Worm (Caenorhabditis elegans) whole organism, midembryonic: Measurements from ENCODE around the gene col-149.

Source experiments
- T22C8.4 ChIP-seq: fragments of 200-800 bp; sonication (Bioruptor generic); IDR thresholded peaks from 2 replicates; pipeline ENCODE4 v1.3.6; 2022; ENCODE audit warnings: missing genetic modification characterization, missing compliant biosample characterization
- cog-1 ChIP-seq: sonication (generic microtip); optimal IDR thresholded peaks from 2 replicates; lab custom pipeline; 2016; ENCODE audit warnings: missing genetic modification characterization, missing compliant biosample characterization
- flt-1 ChIP-seq: fragments of 200-800 bp; sonication (Bioruptor generic); IDR thresholded peaks from 2 replicates; pipeline ENCODE4 v1.3.6; 2022; ENCODE audit warnings: missing genetic modification characterization, missing compliant biosample characterization
- klf-2 ChIP-seq: fragments of 200-800 bp; sonication (Bioruptor generic); conservative IDR thresholded peaks from 2 replicates; pipeline ENCODE4 v1.3.6; 2022; ENCODE audit warnings: missing genetic modification reagents, missing genetic modification characterization, missing compliant biosample characterization
- med-1 ChIP-seq: sonication (generic microtip); optimal IDR thresholded peaks from 2 replicates; lab custom pipeline; 2017; ENCODE audit warnings: missing genetic modification characterization, mild to moderate bottlenecking, missing compliant biosample characterization, antibody characterized with exemption, missing genetic modification reagents; ENCODE audit not compliant: insufficient read depth
- ref-1 ChIP-seq: fragments of 200-800 bp; sonication (Bioruptor generic); conservative IDR thresholded peaks from 2 replicates; pipeline ENCODE4 v1.3.6; 2022; ENCODE audit warnings: missing genetic modification reagents, missing genetic modification characterization, missing compliant biosample characterization
- tab-1 ChIP-seq: fragments of 200-800 bp; sonication (Bioruptor generic); IDR thresholded peaks from 2 replicates; pipeline ENCODE4 v1.3.6; 2022; ENCODE audit warnings: missing genetic modification characterization, missing compliant biosample characterization
- ztf-23 ChIP-seq: fragments of 200-800 bp; sonication (Bioruptor generic); IDR thresholded peaks from 2 replicates; pipeline ENCODE4 v1.3.6; 2022; ENCODE audit warnings: missing genetic modification reagents, missing genetic modification characterization, missing compliant biosample characterization
- ztf-29 ChIP-seq: fragments of 200-800 bp; sonication (Bioruptor generic); IDR thresholded peaks from 2 replicates; pipeline ENCODE4 v1.3.6; 2022; ENCODE audit warnings: missing genetic modification reagents, missing genetic modification characterization, missing compliant biosample characterization

col-149 gene

DNA sequence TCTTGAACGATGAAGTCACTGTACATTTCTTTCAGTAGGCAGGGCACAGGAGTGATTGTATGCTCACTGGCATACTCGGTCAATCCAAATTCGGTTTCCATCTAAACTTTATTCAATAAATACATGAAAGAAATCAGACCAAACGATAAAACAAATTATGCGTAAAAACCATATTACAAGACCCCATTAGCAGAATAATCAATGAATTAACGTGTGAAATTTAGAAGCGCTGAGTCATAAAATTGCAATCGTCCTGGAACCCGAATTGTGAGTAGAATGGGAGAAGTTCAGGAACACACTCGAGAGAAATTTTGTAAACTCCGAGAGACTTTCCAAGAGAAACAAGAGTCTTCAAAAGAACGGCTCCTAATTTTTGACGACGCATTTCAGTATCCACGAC is 26.8 kb upstream of the col-149 start, which contains the start of gene B0024.11:
TSS of gene B0024.11 (minus strand) at position 101 of the 400 bp plus-strand sequence.
- TF ChIP-seq T22C8.4 (GFP tag; lab: Robert Waterston, UW) (no peak), med-1 (GFP tag; lab: Kevin White, UChicago) (no peak), flt-1 (GFP tag; lab: Robert Waterston, UW) (no peak), klf-2 (no peak), cog-1 (no peak), ztf-29 (GFP tag; lab: Robert Waterston, UW) (no peak), tab-1 (GFP tag; lab: Robert Waterston, UW) (no peak), ref-1 (GFP tag; lab: Robert Waterston, UW) (no peak)

- no peak for TF ChIP-seq ztf-29 (GFP tag; lab: Robert Waterston, UW)
- TF ChIP-seq ref-1 (GFP tag; lab: Robert Waterston, UW) = no peak
- no peak for TF ChIP-seq klf-2
- TF ChIP-seq cog-1 = no peak
- no peak for TF ChIP-seq T22C8.4 (GFP tag; lab: Robert Waterston, UW)
- no peak for TF ChIP-seq flt-1 (GFP tag; lab: Robert Waterston, UW)
- no peak for TF ChIP-seq ztf-23 (GFP tag; lab: Robert Waterston, UW)
Measured at ce11 chrV:10317294-10317693, 24.6 kb upstream of the col-149 start, which contains the start of gene asps-1. Gene asps-1, minus strand, starts transcription at chrV:10317394.

DNA sequence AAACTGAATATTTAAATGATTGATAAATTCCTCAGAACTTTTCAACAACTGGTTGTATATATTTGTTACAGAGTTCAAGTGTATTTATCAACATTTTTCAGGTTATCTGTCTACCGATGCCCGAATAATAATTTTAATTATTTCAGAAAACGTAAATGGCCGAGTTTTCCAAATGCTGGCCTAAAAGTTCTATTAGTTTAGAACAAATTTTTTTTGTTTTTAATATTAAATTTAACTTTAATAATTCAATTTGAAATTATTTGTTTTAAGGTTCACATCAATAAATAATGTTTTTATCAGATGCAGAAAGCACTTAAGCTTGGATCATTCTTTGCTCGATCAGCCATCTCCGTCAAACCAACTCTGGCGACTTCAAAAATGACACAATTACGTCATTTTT is 21.7 kb upstream of the col-149 start, which contains the start of gene trx-2:
TSS of gene trx-2 (plus strand) at position 301 of the 400 bp plus-strand sequence.
- TF ChIP-seq med-1 (GFP tag; lab: Kevin White, UChicago) (no peak), cog-1 (no peak), ztf-23 (GFP tag; lab: Robert Waterston, UW) (no peak), tab-1 (GFP tag; lab: Robert Waterston, UW) (no peak), T22C8.4 (GFP tag; lab: Robert Waterston, UW) (no peak), ref-1 (GFP tag; lab: Robert Waterston, UW) (no peak), ztf-29 (GFP tag; lab: Robert Waterston, UW) (no peak), flt-1 (GFP tag; lab: Robert Waterston, UW) (no peak), klf-2 (no peak)

DNA sequence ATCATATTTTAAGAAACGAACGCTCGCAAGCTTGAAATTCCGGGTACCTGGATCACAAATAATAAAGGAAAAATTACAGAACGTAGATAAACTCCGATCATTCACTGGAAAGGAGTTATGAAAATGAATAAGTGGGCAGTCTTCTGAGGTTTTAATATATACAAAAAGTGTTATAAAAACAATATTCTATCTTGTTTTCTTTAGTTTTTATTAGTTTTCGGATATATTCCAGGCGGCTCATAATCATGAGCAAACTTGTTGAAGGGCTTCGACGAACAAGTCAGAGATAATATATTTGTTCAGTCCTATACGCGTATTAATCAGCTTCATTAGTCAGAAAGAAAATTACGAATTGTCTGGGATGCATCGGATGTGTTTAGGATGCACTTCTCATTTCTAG is 21.3 kb upstream of the col-149 start, which contains the start of gene gcy-6:
TSS of gene gcy-6 (minus strand) at position 101 of the 400 bp plus-strand sequence.
- TF ChIP-seq klf-2 = no peak

ce11 chrV:10307283-10307682 is 14.6 kb upstream of the col-149 start, which contains the start of gene che-12:
Gene che-12, minus strand, starts transcription at chrV:10307383.
- TF ChIP-seq klf-2 = no peak
- no peak for TF ChIP-seq ztf-23 (GFP tag; lab: Robert Waterston, UW)
- no peak for TF ChIP-seq ztf-29 (GFP tag; lab: Robert Waterston, UW)
- TF ChIP-seq flt-1 (GFP tag; lab: Robert Waterston, UW) = no peak

DNA sequence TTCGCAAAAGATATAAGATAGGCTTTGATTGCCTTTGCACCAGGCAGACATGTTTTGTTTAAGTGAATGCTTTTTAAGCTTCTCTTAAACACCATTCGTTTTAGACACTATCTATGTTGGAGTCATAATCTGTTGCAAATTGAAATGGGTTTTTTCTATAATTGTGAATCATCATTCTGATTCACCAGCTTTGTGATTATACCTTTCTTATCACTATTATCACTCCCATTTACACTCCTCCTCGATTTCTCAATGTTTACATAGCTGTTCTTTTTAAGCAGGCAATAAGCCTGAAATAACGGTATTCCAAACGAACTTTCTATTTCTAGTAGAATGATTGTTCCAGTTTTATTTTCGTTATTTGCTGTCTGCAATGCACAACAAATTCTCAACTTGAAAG is 4.4 kb upstream of the col-149 start, which contains the start of gene B0024.4:
TSS of gene B0024.4 (plus strand) at position 301 of the 400 bp plus-strand sequence.
- TF ChIP-seq med-1 (GFP tag; lab: Kevin White, UChicago) (no peak), ztf-29 (GFP tag; lab: Robert Waterston, UW) (no peak), cog-1 (no peak), klf-2 (no peak), T22C8.4 (GFP tag; lab: Robert Waterston, UW) (no peak), ztf-23 (GFP tag; lab: Robert Waterston, UW) (no peak), tab-1 (GFP tag; lab: Robert Waterston, UW) (no peak), flt-1 (GFP tag; lab: Robert Waterston, UW) (no peak), ref-1 (GFP tag; lab: Robert Waterston, UW) (no peak)

DNA sequence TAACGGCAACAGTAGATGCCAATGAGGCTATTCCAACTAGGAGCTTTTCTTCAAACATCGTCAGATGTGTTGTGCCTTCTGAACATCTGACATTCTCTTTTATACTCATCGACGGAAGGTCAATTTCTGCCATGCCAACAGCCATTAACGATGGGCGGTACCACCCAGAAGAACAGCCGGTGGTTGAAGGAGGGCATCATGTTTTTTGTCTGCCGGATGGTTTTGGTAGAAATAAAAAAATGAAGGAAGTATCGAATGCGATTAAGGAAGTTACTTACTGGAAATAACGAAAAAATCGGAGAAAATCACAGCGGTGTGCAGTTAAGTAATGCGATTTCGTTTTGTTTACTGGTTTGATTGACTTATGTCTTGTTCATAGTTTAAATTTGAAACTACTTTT is 1.9 kb upstream of the col-149 start, which contains the start of gene col-150:
TSS of gene col-150 (minus strand) at position 101 of the 400 bp plus-strand sequence.
- TF ChIP-seq flt-1 (GFP tag; lab: Robert Waterston, UW) (no peak), T22C8.4 (GFP tag; lab: Robert Waterston, UW) (no peak), ztf-29 (GFP tag; lab: Robert Waterston, UW) (no peak), ztf-23 (GFP tag; lab: Robert Waterston, UW) (no peak), klf-2 (no peak), cog-1 (no peak), ref-1 (GFP tag; lab: Robert Waterston, UW) (no peak), med-1 (GFP tag; lab: Kevin White, UChicago) (no peak), tab-1 (GFP tag; lab: Robert Waterston, UW) (no peak)

- no peak for TF ChIP-seq flt-1 (GFP tag; lab: Robert Waterston, UW)
- TF ChIP-seq tab-1 (GFP tag; lab: Robert Waterston, UW) = no peak
- TF ChIP-seq med-1 (GFP tag; lab: Kevin White, UChicago) = no peak
- no peak for TF ChIP-seq T22C8.4 (GFP tag; lab: Robert Waterston, UW)
- TF ChIP-seq ref-1 (GFP tag; lab: Robert Waterston, UW) = no peak
- TF ChIP-seq ztf-23 (GFP tag; lab: Robert Waterston, UW) = no peak
- no peak for TF ChIP-seq ztf-29 (GFP tag; lab: Robert Waterston, UW)
- no peak for TF ChIP-seq klf-2
- TF ChIP-seq cog-1 = no peak
Measured at ce11 chrV:10291848-10292247, 821 bp downstream of the col-149 start.

- no peak for TF ChIP-seq ztf-23 (GFP tag; lab: Robert Waterston, UW)
- no peak for TF ChIP-seq tab-1 (GFP tag; lab: Robert Waterston, UW)
- no peak for TF ChIP-seq med-1 (GFP tag; lab: Kevin White, UChicago)
- no peak for TF ChIP-seq T22C8.4 (GFP tag; lab: Robert Waterston, UW)
- no peak for TF ChIP-seq cog-1
- no peak for TF ChIP-seq ref-1 (GFP tag; lab: Robert Waterston, UW)
- no peak for TF ChIP-seq ztf-29 (GFP tag; lab: Robert Waterston, UW)
- TF ChIP-seq klf-2 = no peak
- no peak for TF ChIP-seq flt-1 (GFP tag; lab: Robert Waterston, UW)
Measured at ce11 chrV:10289743-10290142, 2.9 kb downstream of the col-149 start, which contains the start of gene B0024.15. Gene B0024.15, plus strand, starts transcription at chrV:10290043.

DNA sequence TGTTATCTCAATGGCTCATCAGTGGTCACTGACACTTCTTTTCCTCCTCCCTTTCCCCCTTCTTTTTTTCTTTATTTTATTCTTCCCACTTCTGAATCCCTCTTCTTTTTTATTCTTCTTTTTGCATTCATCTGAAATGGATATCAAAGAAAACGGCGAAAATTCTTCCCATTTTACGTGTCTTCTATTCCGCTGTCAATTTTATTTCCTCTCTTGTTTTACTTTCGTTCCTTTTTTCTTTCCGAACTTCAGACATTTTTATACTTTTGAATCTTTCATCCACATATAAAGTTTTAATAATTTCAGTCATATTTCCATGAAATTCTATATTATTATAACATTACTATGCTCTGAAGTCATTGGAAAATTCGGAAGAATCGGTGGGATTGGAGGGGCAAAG is 5.4 kb downstream of the col-149 start, which contains the start of gene B0024.3:
TSS of gene B0024.3 (plus strand) at position 301 of the 400 bp plus-strand sequence.
- TF ChIP-seq cog-1 (no peak), T22C8.4 (GFP tag; lab: Robert Waterston, UW) (no peak), tab-1 (GFP tag; lab: Robert Waterston, UW) (no peak), ref-1 (GFP tag; lab: Robert Waterston, UW) (no peak), med-1 (GFP tag; lab: Kevin White, UChicago) (no peak), klf-2 (no peak), ztf-23 (GFP tag; lab: Robert Waterston, UW) (no peak), flt-1 (GFP tag; lab: Robert Waterston, UW) (no peak), ztf-29 (GFP tag; lab: Robert Waterston, UW) (no peak)
